Worm (Caenorhabditis elegans) whole organism, L1 larva: ENCODE results near the gene cyp-23A1.

Source experiments
- egl-27 ChIP-seq, 2 experiments: fragments of 150-350 bp in 1 of 2; sonication (generic microtip); optimal IDR thresholded peaks; 3 replicates each; lab custom pipeline; 2017 to 2018; ENCODE audit warnings: missing biosample characterization in 2 of 2, missing genetic modification characterization in 2 of 2, missing genetic modification reagents in 2 of 2
- mdl-1 ChIP-seq, 2 experiments: fragments of 150-350 bp; optimal IDR thresholded peaks; 2 replicates each; lab custom pipeline; 2014 to 2017; ENCODE audit warnings: missing biosample characterization in 2 of 2, missing genetic modification characterization in 2 of 2, inconsistent platforms in 1 of 2
- pqm-1 ChIP-seq: sonication (generic microtip); optimal IDR thresholded peaks from 3 replicates; lab custom pipeline; 2017; ENCODE audit warnings: missing biosample characterization, missing genetic modification characterization

DNA sequence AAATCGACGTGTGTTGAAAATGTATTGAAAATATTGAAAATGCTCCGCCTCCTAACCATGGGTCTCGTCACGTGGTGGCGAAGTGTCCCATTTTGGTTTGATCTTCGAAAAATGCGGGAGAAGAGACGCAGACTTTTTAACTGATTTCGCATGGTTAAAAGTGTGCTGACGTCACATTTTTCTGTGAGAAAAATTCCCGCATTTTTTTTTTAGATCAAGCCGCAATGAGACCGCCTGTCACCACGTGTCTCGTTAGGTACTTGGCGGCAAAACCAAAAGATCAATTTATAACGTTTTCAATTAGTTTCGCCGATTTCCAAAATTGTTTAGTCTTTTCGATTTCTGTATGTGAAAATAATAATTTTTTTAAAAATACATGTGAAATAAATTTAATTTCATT, 13.2 kb downstream of the cyp-23A1 start:
- TF ChIP-seq egl-27 (tag; optimal IDR thresholded peaks at IDR 0.05; lab: Kevin White, UChicago), result no peak
- no peak for TF ChIP-seq pqm-1 (tag; lab: Kevin White, UChicago)
- no peak for TF ChIP-seq mdl-1 (tag; optimal IDR thresholded peaks at IDR 0.05; lab: Kevin White, UChicago)
